Fruit fly (Drosophila melanogaster) whole organism, wandering third instar larva: ENCODE results near the gene Ndc1.

Experiments
- Abd-B ChIP-seq: fragments of >200 bp; optimal IDR thresholded peaks from 2 replicates; lab custom pipeline; 2017; ENCODE audit warnings: missing biosample characterization, missing genetic modification characterization
- CG32264 ChIP-seq: fragments of 200-800 bp; sonication (Bioruptor generic); optimal IDR thresholded peaks from 2 replicates; lab custom pipeline; 2016; ENCODE audit warnings: missing biosample characterization, missing genetic modification characterization
- CG9705 ChIP-seq: fragments of 200-800 bp; sonication (Bioruptor generic); optimal IDR thresholded peaks from 2 replicates; lab custom pipeline; 2018; ENCODE audit warnings: missing biosample characterization, mild to moderate bottlenecking, missing genetic modification characterization
- Dfd ChIP-seq: fragments of >200 bp; optimal IDR thresholded peaks from 2 replicates; lab custom pipeline; 2017; ENCODE audit warnings: missing biosample characterization, missing genetic modification characterization
- Dif ChIP-seq: fragments of 200-275, 200-300 bp; sonication (Bioruptor generic); optimal IDR thresholded peaks from 2 replicates; lab custom pipeline; 2018; ENCODE audit warnings: missing biosample characterization, missing genetic modification characterization; ENCODE audit not compliant: partially characterized antibody
- GATAd ChIP-seq: sonication (Bioruptor generic); optimal IDR thresholded peaks from 2 replicates; lab custom pipeline; 2016; ENCODE audit warnings: missing biosample characterization, missing genetic modification characterization
- HLH106 ChIP-seq: fragments of 200-800 bp; optimal IDR thresholded peaks from 3 replicates; lab custom pipeline; 2019; ENCODE audit warnings: missing biosample characterization, mild to moderate bottlenecking, missing genetic modification characterization, moderate library complexity
- Hnf4 ChIP-seq: fragments of 200-800 bp; sonication (Bioruptor generic); optimal IDR thresholded peaks from 2 replicates; lab custom pipeline; 2016; ENCODE audit warnings: missing biosample characterization, mild to moderate bottlenecking, missing genetic modification characterization
- Hr78 ChIP-seq: fragments of >200 bp; optimal IDR thresholded peaks from 2 replicates; lab custom pipeline; 2017; ENCODE audit warnings: missing biosample characterization, missing genetic modification characterization
- Hr83 ChIP-seq: fragments of 200-300 bp; sonication (Bioruptor generic); optimal IDR thresholded peaks from 2 replicates; lab custom pipeline; 2016; ENCODE audit warnings: missing biosample characterization, mild to moderate bottlenecking, missing genetic modification characterization, moderate library complexity; ENCODE audit not compliant: poor library complexity, severe bottlenecking
- Jra ChIP-seq: sonication (Bioruptor generic); optimal IDR thresholded peaks from 2 replicates; lab custom pipeline; 2016; ENCODE audit warnings: missing biosample characterization, missing genetic modification characterization
- Myc ChIP-seq: fragments of >200 bp; optimal IDR thresholded peaks from 2 replicates; lab custom pipeline; 2017
- OdsH ChIP-seq: fragments of 200-800 bp; sonication (Bioruptor generic); optimal IDR thresholded peaks from 2 replicates; lab custom pipeline; 2016; ENCODE audit warnings: missing biosample characterization, mild to moderate bottlenecking, missing genetic modification characterization
- Rel ChIP-seq, 2 experiments: fragments of 200-800 bp; sonication (Bioruptor generic) in 1 of 2; optimal IDR thresholded peaks; 2 replicates in 1 of 2; 3 replicates in 1 of 2; lab custom pipeline; 2016 to 2019; ENCODE audit warnings: mild to moderate bottlenecking in 2 of 2, missing biosample characterization in 2 of 2, missing genetic modification characterization in 2 of 2, moderate library complexity in 1 of 2
- Vsx2 ChIP-seq: fragments of 200-300, 225-300 bp; sonication (Bioruptor generic); optimal IDR thresholded peaks from 2 replicates; lab custom pipeline; 2018; ENCODE audit warnings: missing biosample characterization, missing genetic modification characterization; ENCODE audit not compliant: partially characterized antibody
- br ChIP-seq: fragments of 200-800 bp; sonication (Bioruptor generic); optimal IDR thresholded peaks from 2 replicates; lab custom pipeline; 2016; ENCODE audit warnings: missing biosample characterization, missing genetic modification characterization
- brk ChIP-seq: fragments of 200-800 bp; sonication (Bioruptor generic); optimal IDR thresholded peaks from 2 replicates; lab custom pipeline; 2016; ENCODE audit warnings: missing biosample characterization, mild to moderate bottlenecking, missing genetic modification characterization
- dl ChIP-seq, 2 experiments: fragments of 175-275, 200-275 bp in 1 of 2; fragments of 200-275 bp in 1 of 2; sonication (Bioruptor generic); optimal IDR thresholded peaks; lab custom pipeline; 2018; ENCODE audit warnings: mild to moderate bottlenecking in 2 of 2, missing biosample characterization in 2 of 2, missing genetic modification characterization in 2 of 2, moderate library complexity in 2 of 2; ENCODE audit not compliant: partially characterized antibody in 2 of 2, insufficient read depth in 1 of 2
- dsf ChIP-seq: sonication (Bioruptor generic); optimal IDR thresholded peaks from 2 replicates; lab custom pipeline; 2016; ENCODE audit warnings: missing biosample characterization, missing genetic modification characterization, borderline replicate concordance
- ey ChIP-seq: fragments of 200-800 bp; sonication (Bioruptor generic); optimal IDR thresholded peaks from 2 replicates; lab custom pipeline; 2016; ENCODE audit warnings: missing biosample characterization, missing genetic modification characterization
- fru ChIP-seq: fragments of 200-800 bp; sonication (Bioruptor generic); optimal IDR thresholded peaks from 3 replicates; lab custom pipeline; 2016; ENCODE audit warnings: missing biosample characterization, mild to moderate bottlenecking, missing genetic modification characterization
- jim ChIP-seq: fragments of 175-275, 200-325 bp; sonication (Bioruptor generic); optimal IDR thresholded peaks from 2 replicates; lab custom pipeline; 2016; ENCODE audit warnings: missing biosample characterization, mild to moderate bottlenecking, missing genetic modification characterization
- pan ChIP-seq: fragments of >200 bp; optimal IDR thresholded peaks from 2 replicates; lab custom pipeline; 2017
- rgr ChIP-seq: fragments of 200-800 bp; sonication (Bioruptor generic); optimal IDR thresholded peaks from 3 replicates; lab custom pipeline; 2016; ENCODE audit warnings: missing biosample characterization, mild to moderate bottlenecking, missing genetic modification characterization
- sage ChIP-seq: fragments of 200-800 bp; sonication (Bioruptor generic); optimal IDR thresholded peaks from 2 replicates; lab custom pipeline; 2016; ENCODE audit warnings: missing biosample characterization, mild to moderate bottlenecking, missing genetic modification characterization
- sv ChIP-seq: fragments of 200-800 bp; sonication (Bioruptor generic); optimal IDR thresholded peaks from 3 replicates; lab custom pipeline; 2016; ENCODE audit warnings: missing biosample characterization, missing genetic modification characterization
- tai ChIP-seq: sonication (Bioruptor generic); optimal IDR thresholded peaks from 2 replicates; lab custom pipeline; 2016; ENCODE audit warnings: missing biosample characterization, missing genetic modification characterization
- usp ChIP-seq: fragments of >200 bp; optimal IDR thresholded peaks from 2 replicates; lab custom pipeline; 2017; ENCODE audit warnings: missing biosample characterization, missing genetic modification characterization
- woc ChIP-seq: sonication (Bioruptor generic); optimal IDR thresholded peaks from 2 replicates; lab custom pipeline; 2016; ENCODE audit warnings: missing biosample characterization, mild to moderate bottlenecking, missing genetic modification characterization

Gene Ndc1

DNA sequence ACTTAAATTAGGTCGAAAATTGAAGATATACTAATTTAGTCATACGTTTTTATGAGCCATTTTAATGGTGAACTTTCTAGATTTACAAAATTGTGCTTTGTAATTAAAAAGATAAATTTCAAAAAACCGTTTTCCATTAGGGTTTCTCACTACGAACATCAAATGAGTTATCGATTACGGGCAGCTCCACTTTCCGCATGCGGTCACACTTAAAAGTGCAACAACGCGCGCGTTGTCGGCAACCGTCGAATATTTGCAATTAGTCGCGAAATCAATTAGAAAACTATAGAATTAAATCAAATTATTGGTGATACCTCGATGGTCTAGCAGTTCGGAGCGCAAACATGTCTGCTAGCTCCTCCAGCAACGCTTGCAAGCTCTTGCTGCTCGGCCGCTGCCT, at the start of gene Ndc1:
Gene Ndc1 (plus strand): TSS at position 200 of the 400 bp plus-strand sequence.
- TF ChIP-seq woc (GFP tag; lab: Kevin White, UChicago) = no peak

DNA sequence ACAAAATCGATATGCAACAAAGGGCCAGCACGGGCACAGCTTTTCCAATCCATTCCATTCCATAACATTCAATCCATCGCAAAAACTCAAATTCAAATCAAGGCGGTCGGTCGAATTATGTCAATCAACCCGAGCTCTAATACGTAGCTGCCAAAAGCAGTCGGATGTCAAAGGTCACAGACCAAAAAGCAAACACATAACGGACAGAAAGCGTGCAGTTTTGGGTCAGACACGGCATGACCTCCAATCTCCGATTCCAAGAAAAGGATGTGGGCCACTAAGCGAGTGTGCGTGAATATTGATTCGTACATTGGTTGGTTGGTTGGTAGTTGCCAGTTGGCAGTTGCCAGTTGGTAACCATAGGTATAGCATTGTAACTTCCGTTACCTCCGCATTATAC, 49.4 kb upstream of the Ndc1 start:
- no peak for TF ChIP-seq fru
- TF ChIP-seq sage (GFP tag; lab: Kevin White, UChicago) = no peak
- no peak for TF ChIP-seq rgr (GFP tag; lab: Kevin White, UChicago)
- no peak for TF ChIP-seq CG9705
- TF ChIP-seq Hr78 (GFP tag; lab: Kevin White, UChicago) = no peak
- no peak for TF ChIP-seq tai (GFP tag; lab: Kevin White, UChicago)
- no peak for TF ChIP-seq HLH106 (tag; lab: Kevin White, UChicago)
- TF ChIP-seq Jra (GFP tag; lab: Kevin White, UChicago) = no peak
- TF ChIP-seq OdsH (GFP tag; lab: Kevin White, UChicago) = no peak
- no peak for TF ChIP-seq dl (GFP tag; optimal IDR thresholded peaks at IDR 0.05; lab: Kevin White, UChicago; ENCODE audit: insufficient read depth in 1 of 2, partially characterized antibody in 2 of 2)
- TF ChIP-seq pan (lab: Kevin White, UChicago) = no peak
- TF ChIP-seq Dfd (GFP tag; lab: Kevin White, UChicago) = no peak
- no peak for TF ChIP-seq br
- TF ChIP-seq, all 38 proteins: peak for 0

dm6 chr3R:23876699-23877098, 47.5 kb upstream of the Ndc1 start:
- TF ChIP-seq Hr78 (GFP tag; lab: Kevin White, UChicago) (no peak), sage (GFP tag; lab: Kevin White, UChicago) (no peak), CG32264 (no peak), br (no peak), sv (no peak), HLH106 (tag; lab: Kevin White, UChicago) (no peak), OdsH (GFP tag; lab: Kevin White, UChicago) (no peak), rgr (GFP tag; lab: Kevin White, UChicago) (no peak), Abd-B (GFP tag; lab: Kevin White, UChicago) (no peak), Vsx2 (GFP tag; lab: Kevin White, UChicago) (no peak), Hnf4 (no peak), dl (GFP tag; optimal IDR thresholded peaks at IDR 0.05; lab: Kevin White, UChicago; ENCODE audit: insufficient read depth in 1 of 2, partially characterized antibody in 2 of 2) (no peak), GATAd (GFP tag; lab: Kevin White, UChicago) (no peak), pan (lab: Kevin White, UChicago) (no peak), Dif (GFP tag; lab: Kevin White, UChicago) (no peak), Jra (GFP tag; lab: Kevin White, UChicago) (no peak), fru (no peak), usp (GFP tag; lab: Kevin White, UChicago) (no peak)

DNA sequence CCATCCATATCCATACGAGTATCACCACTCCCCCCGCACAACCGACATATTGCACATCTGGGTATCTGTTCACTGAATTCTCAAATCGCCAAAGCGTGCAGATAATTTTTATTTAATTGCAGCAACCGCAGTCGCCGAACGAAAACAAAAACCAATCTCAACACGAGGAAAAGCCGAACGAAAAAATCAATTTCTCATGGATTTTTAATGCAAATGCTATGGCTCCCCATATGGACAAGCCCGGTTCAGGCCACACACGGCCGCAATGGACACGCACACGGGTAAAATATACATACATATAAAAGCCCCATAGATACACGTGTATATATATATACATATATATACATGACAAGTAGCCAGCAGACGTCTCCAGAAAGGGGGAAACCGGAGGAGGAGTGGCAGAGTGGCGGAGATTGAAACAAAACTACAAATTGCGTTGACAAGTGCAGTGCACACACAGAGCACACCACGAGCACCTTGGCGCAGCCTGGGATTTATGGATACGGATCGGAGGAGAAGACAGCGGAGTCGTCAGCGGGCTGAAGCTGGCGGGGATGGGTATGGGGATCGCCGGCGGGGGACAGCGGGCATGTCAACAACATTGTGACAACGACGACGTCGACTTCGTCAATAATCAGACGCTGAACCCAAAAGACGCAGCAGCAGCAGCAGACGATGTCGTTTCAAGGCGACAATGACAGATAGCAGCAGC, 46.4 kb upstream of the Ndc1 start:
- TF ChIP-seq sage (GFP tag; lab: Kevin White, UChicago) (no peak), Rel (GFP tag; optimal IDR thresholded peaks at IDR 0.05; lab: Kevin White, UChicago) (no peak), Rel (tag; optimal IDR thresholded peaks at IDR 0.05; lab: Kevin White, UChicago) (peak; percentile 39), OdsH (GFP tag; lab: Kevin White, UChicago) (peak; percentile 22), Vsx2 (GFP tag; lab: Kevin White, UChicago) (no peak), fru (no peak), ey (GFP tag; lab: Kevin White, UChicago) (no peak)

DNA sequence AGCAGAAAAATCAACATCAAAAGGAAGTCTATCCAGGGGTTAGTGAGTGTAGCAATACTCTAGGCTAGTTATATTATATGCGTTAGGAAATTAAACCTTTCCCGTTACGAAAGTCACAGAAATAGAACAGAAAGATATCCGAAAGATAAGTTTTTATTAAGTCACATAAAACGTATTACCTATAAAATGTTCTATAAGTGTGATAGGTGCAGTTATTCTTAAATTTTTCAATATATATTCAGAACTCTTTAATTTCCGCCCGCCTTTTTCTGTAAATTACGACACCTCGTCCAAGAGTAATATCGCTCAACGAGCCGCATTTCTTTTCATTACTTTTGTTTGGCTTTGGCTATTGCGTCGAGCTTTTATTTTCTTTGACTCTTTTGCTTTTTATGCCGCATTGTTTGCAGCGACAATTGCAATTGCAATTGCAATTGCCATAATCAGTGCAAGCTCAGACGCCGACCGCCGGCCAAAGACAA, 45.8 kb upstream of the Ndc1 start:
- TF ChIP-seq dsf (GFP tag; lab: Kevin White, UChicago) (no peak), brk (GFP tag; lab: Kevin White, UChicago) (no peak), CG9705 (no peak), Hr83 (no peak), Dif (GFP tag; lab: Kevin White, UChicago) (no peak)
- TF ChIP-seq, all 38 proteins: peak for 0

DNA sequence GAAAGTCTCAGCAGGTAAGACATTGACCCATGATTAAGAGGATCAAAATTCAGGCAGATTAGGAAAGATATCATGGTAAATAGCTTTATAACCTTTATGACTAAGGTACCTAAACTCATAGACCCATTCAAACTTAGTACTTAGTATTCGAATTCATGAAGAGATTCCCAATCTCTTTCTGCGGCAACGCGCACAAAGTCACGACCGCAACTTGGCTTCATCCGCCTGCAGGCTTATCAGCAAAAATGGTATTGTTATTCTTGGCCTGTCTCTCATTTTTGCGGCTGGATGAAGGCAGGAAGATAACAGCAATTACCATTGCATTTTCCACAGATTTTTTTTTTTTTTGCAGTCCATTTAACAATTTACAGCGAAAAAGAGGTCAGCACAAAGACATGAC, 43.9 kb upstream of the Ndc1 start:
- TF ChIP-seq dsf (GFP tag; lab: Kevin White, UChicago) (no peak), br (no peak), pan (lab: Kevin White, UChicago) (no peak), Myc (lab: Kevin White, UChicago) (no peak), Rel (GFP tag; optimal IDR thresholded peaks at IDR 0.05; lab: Kevin White, UChicago) (no peak), Rel (tag; optimal IDR thresholded peaks at IDR 0.05; lab: Kevin White, UChicago) (no peak), rgr (GFP tag; lab: Kevin White, UChicago) (no peak), CG9705 (no peak), tai (GFP tag; lab: Kevin White, UChicago) (no peak), jim (GFP tag; lab: Kevin White, UChicago) (no peak)
